Fruit fly (Drosophila melanogaster) whole organism, prepupa: ENCODE measurements around the gene CG15629.

ENCODE experiments used
- Blimp-1 ChIP-seq: fragments of 200-800 bp; sonication (Bioruptor generic); optimal IDR thresholded peaks from 3 replicates; lab custom pipeline; 2017; ENCODE audit warnings: missing biosample characterization, missing genetic modification characterization, mild to moderate bottlenecking, moderate library complexity, missing genetic modification reagents
- CG10631 ChIP-seq: fragments of 200-800 bp; sonication (Bioruptor generic); optimal IDR thresholded peaks from 2 replicates; lab custom pipeline; 2016; ENCODE audit warnings: missing biosample characterization, missing genetic modification characterization
- CG11294 ChIP-seq: fragments of 200-800 bp; sonication (Bioruptor generic); IDR thresholded peaks from 2 replicates; pipeline ENCODE4 v1.3.6; 2022; ENCODE audit warnings: missing biosample characterization, missing genetic modification characterization
- CG11762 ChIP-seq: fragments of 200-800 bp; sonication (Bioruptor generic); optimal IDR thresholded peaks from 3 replicates; lab custom pipeline; 2016; ENCODE audit warnings: missing biosample characterization, missing genetic modification characterization; ENCODE audit not compliant: insufficient read depth
- CG11902 ChIP-seq: fragments of 200-800 bp; sonication (Bioruptor generic); optimal IDR thresholded peaks from 3 replicates; lab custom pipeline; 2016; ENCODE audit warnings: missing biosample characterization, missing genetic modification characterization
- CG15336 ChIP-seq: fragments of 200-800 bp; sonication (Bioruptor generic); IDR thresholded peaks from 2 replicates; pipeline ENCODE4 v1.3.6; 2022; ENCODE audit warnings: missing biosample characterization, missing genetic modification characterization
- CG1621 ChIP-seq: fragments of 200-800 bp; sonication (Bioruptor generic); optimal IDR thresholded peaks from 3 replicates; lab custom pipeline; 2018; ENCODE audit warnings: missing biosample characterization, mild to moderate bottlenecking, missing genetic modification characterization
- CG34406 ChIP-seq: fragments of 200-800 bp; sonication (Bioruptor generic); optimal IDR thresholded peaks from 3 replicates; lab custom pipeline; 2016; ENCODE audit warnings: missing biosample characterization, missing genetic modification characterization
- CG6163 ChIP-seq: fragments of 200-800 bp; sonication (Bioruptor generic); IDR thresholded peaks from 3 replicates; pipeline ENCODE4 v1.3.6; 2022; ENCODE audit warnings: missing biosample characterization, missing genetic modification characterization
- CG6792 ChIP-seq: fragments of 200-800 bp; sonication (Bioruptor generic); optimal IDR thresholded peaks from 3 replicates; lab custom pipeline; 2016; ENCODE audit warnings: missing biosample characterization, missing genetic modification characterization
- CG6808 ChIP-seq: fragments of 200-800 bp; sonication (Bioruptor generic); optimal IDR thresholded peaks from 3 replicates; lab custom pipeline; 2017; ENCODE audit warnings: missing biosample characterization, missing genetic modification characterization, mild to moderate bottlenecking, moderate library complexity, missing genetic modification reagents
- CG7368 ChIP-seq: fragments of 200-800 bp; sonication (Bioruptor generic); optimal IDR thresholded peaks from 3 replicates; lab custom pipeline; 2016; ENCODE audit warnings: missing biosample characterization, missing genetic modification characterization
- CG8119 ChIP-seq: fragments of 200-800 bp; sonication (Bioruptor generic); IDR thresholded peaks from 3 replicates; pipeline ENCODE4 v1.3.6; 2022; ENCODE audit warnings: missing biosample characterization, missing genetic modification characterization
- CG8319 ChIP-seq: fragments of 200-800 bp; sonication (Bioruptor generic); optimal IDR thresholded peaks from 3 replicates; lab custom pipeline; 2016; ENCODE audit warnings: missing biosample characterization, missing genetic modification characterization
- CG8632 ChIP-seq: fragments of 200-800 bp; sonication (Bioruptor generic); optimal IDR thresholded peaks from 3 replicates; lab custom pipeline; 2016; ENCODE audit warnings: missing biosample characterization, missing genetic modification characterization
- CG9139 ChIP-seq: fragments of 200-800 bp; sonication (Bioruptor generic); optimal IDR thresholded peaks from 3 replicates; lab custom pipeline; 2017; ENCODE audit warnings: missing biosample characterization, mild to moderate bottlenecking, missing genetic modification characterization
- Eip75B ChIP-seq: fragments of 200-800 bp; sonication (Bioruptor generic); optimal IDR thresholded peaks from 3 replicates; lab custom pipeline; 2016; ENCODE audit warnings: missing biosample characterization, missing genetic modification characterization
- Eip78C ChIP-seq: fragments of 200-800 bp; sonication (Bioruptor generic); peaks from one replicate; lab custom pipeline; 2016; ENCODE audit warnings: missing biosample characterization, missing genetic modification characterization
- Eip93F ChIP-seq: fragments of 200-800 bp; sonication (Bioruptor generic); optimal IDR thresholded peaks from 2 replicates; lab custom pipeline; 2016; ENCODE audit warnings: missing biosample characterization, mild to moderate bottlenecking, missing genetic modification characterization
- Ets21C ChIP-seq: fragments of 200-800 bp; sonication (Bioruptor generic); optimal IDR thresholded peaks from 3 replicates; lab custom pipeline; 2016; ENCODE audit warnings: missing biosample characterization, missing genetic modification characterization
- Ets96B ChIP-seq: fragments of 200-800 bp; optimal IDR thresholded peaks from 2 replicates; lab custom pipeline; 2019; ENCODE audit warnings: missing biosample characterization, mild to moderate bottlenecking, missing genetic modification characterization, moderate library complexity
- Gug ChIP-seq: fragments of 200-800 bp; sonication (Bioruptor generic); IDR thresholded peaks from 2 replicates; pipeline ENCODE4 v1.3.6; 2022; ENCODE audit warnings: missing biosample characterization, missing genetic modification characterization
- Hr38 ChIP-seq: sonication (Bioruptor generic); optimal IDR thresholded peaks from 2 replicates; lab custom pipeline; 2016; ENCODE audit warnings: missing biosample characterization, missing genetic modification characterization
- Hr39 ChIP-seq: fragments of 200-800 bp; sonication (Bioruptor generic); optimal IDR thresholded peaks from 2 replicates; lab custom pipeline; 2016; ENCODE audit warnings: missing biosample characterization, missing genetic modification characterization
- Hr4 ChIP-seq: fragments of 200-800 bp; sonication (Bioruptor generic); optimal IDR thresholded peaks from 3 replicates; lab custom pipeline; 2016; ENCODE audit warnings: missing biosample characterization, missing genetic modification characterization
- Lpt ChIP-seq: fragments of 200-800 bp; sonication (Bioruptor generic); optimal IDR thresholded peaks from 3 replicates; lab custom pipeline; 2016; ENCODE audit warnings: missing biosample characterization, missing genetic modification characterization
- OdsH ChIP-seq: fragments of 200-800 bp; sonication (Bioruptor generic); optimal IDR thresholded peaks from 3 replicates; lab custom pipeline; 2016; ENCODE audit warnings: missing biosample characterization, missing genetic modification characterization
- Smox ChIP-seq: fragments of 200-800 bp; sonication (Bioruptor generic); optimal IDR thresholded peaks from 3 replicates; lab custom pipeline; 2016; ENCODE audit warnings: missing biosample characterization, missing genetic modification characterization
- Sox102F ChIP-seq: fragments of 200-800 bp; sonication (Bioruptor generic); optimal IDR thresholded peaks from 2 replicates; lab custom pipeline; 2016; ENCODE audit warnings: missing biosample characterization, mild to moderate bottlenecking, missing genetic modification characterization
- Sox14 ChIP-seq: fragments of 200-800 bp; sonication (Bioruptor generic); optimal IDR thresholded peaks from 3 replicates; lab custom pipeline; 2016; ENCODE audit warnings: missing biosample characterization, missing genetic modification characterization
- Sox15 ChIP-seq: fragments of 200-800 bp; sonication (Bioruptor generic); optimal IDR thresholded peaks from 3 replicates; lab custom pipeline; 2016; ENCODE audit warnings: missing biosample characterization, missing genetic modification characterization
- achi ChIP-seq: fragments of 200-800 bp; sonication (Bioruptor generic); optimal IDR thresholded peaks from 3 replicates; lab custom pipeline; 2016; ENCODE audit warnings: missing biosample characterization, missing genetic modification characterization
- acj6 ChIP-seq: fragments of 200-800 bp; sonication (Bioruptor generic); optimal IDR thresholded peaks from 3 replicates; lab custom pipeline; 2016; ENCODE audit warnings: missing biosample characterization, missing genetic modification characterization
- cyc ChIP-seq: fragments of 200-800 bp; sonication (Bioruptor generic); optimal IDR thresholded peaks from 3 replicates; lab custom pipeline; 2016; ENCODE audit warnings: missing biosample characterization, missing genetic modification characterization
- dac ChIP-seq: fragments of 200-800 bp; sonication (Bioruptor generic); optimal IDR thresholded peaks from 2 replicates; lab custom pipeline; 2017; ENCODE audit warnings: missing biosample characterization, mild to moderate bottlenecking, missing genetic modification characterization
- dsx ChIP-seq: fragments of 200-800 bp; optimal IDR thresholded peaks from 3 replicates; lab custom pipeline; 2019; ENCODE audit warnings: missing biosample characterization, mild to moderate bottlenecking, missing genetic modification characterization, moderate library complexity; ENCODE audit not compliant: poor library complexity, severe bottlenecking
- eg ChIP-seq: fragments of 200-800 bp; sonication (Bioruptor generic); IDR thresholded peaks from 3 replicates; pipeline ENCODE4 v1.3.6; 2022; ENCODE audit warnings: missing biosample characterization, missing genetic modification characterization
- fd59A ChIP-seq: fragments of 200-800 bp; sonication (Bioruptor generic); optimal IDR thresholded peaks from 2 replicates; lab custom pipeline; 2017; ENCODE audit warnings: missing biosample characterization, mild to moderate bottlenecking, missing genetic modification characterization, missing genetic modification reagents
- fd85E ChIP-seq: fragments of 200-800 bp; sonication (Bioruptor generic); optimal IDR thresholded peaks from 3 replicates; lab custom pipeline; 2016; ENCODE audit warnings: missing biosample characterization, missing genetic modification characterization
- fkh ChIP-seq: fragments of 200-800 bp; sonication (Bioruptor generic); optimal IDR thresholded peaks from 3 replicates; lab custom pipeline; 2017; ENCODE audit warnings: missing biosample characterization, mild to moderate bottlenecking, missing genetic modification characterization, moderate library complexity
- lz ChIP-seq: fragments of 200-800 bp; sonication (Bioruptor generic); optimal IDR thresholded peaks from 3 replicates; lab custom pipeline; 2016; ENCODE audit warnings: missing biosample characterization, missing genetic modification characterization
- net ChIP-seq: fragments of 200-800 bp; sonication (Bioruptor generic); optimal IDR thresholded peaks from 3 replicates; lab custom pipeline; 2016; ENCODE audit warnings: missing biosample characterization, missing genetic modification characterization
- pdm3 ChIP-seq: fragments of 200-800 bp; sonication (Bioruptor generic); optimal IDR thresholded peaks from 3 replicates; lab custom pipeline; 2016; ENCODE audit warnings: missing biosample characterization, missing genetic modification characterization
- salr ChIP-seq, 2 experiments: fragments of 200-800 bp; sonication (Bioruptor generic); optimal IDR thresholded peaks; 3 replicates each; lab custom pipeline; 2016 to 2018; ENCODE audit warnings: missing biosample characterization in 2 of 2, missing genetic modification characterization in 2 of 2, mild to moderate bottlenecking in 1 of 2
- spab ChIP-seq: fragments of 200-800 bp; sonication (Bioruptor generic); optimal IDR thresholded peaks from 2 replicates; lab custom pipeline; 2017; ENCODE audit warnings: missing biosample characterization, mild to moderate bottlenecking, missing genetic modification characterization, missing genetic modification reagents
- ss ChIP-seq, 2 experiments: fragments of 200-800 bp; sonication (Bioruptor generic); optimal IDR thresholded peaks; 2 replicates in 1 of 2; 3 replicates in 1 of 2; lab custom pipeline; 2017 to 2018; ENCODE audit warnings: mild to moderate bottlenecking in 2 of 2, missing biosample characterization in 2 of 2, missing genetic modification characterization in 2 of 2, moderate library complexity in 1 of 2
- svp ChIP-seq: fragments of 200-800 bp; sonication (Bioruptor generic); peaks from one replicate; lab custom pipeline; 2016; ENCODE audit warnings: missing biosample characterization, missing genetic modification characterization
- vri ChIP-seq: fragments of 200-800 bp; sonication (Bioruptor generic); optimal IDR thresholded peaks from 3 replicates; lab custom pipeline; 2016; ENCODE audit warnings: missing biosample characterization, mild to moderate bottlenecking, missing genetic modification characterization

Gene CG15629

DNA sequence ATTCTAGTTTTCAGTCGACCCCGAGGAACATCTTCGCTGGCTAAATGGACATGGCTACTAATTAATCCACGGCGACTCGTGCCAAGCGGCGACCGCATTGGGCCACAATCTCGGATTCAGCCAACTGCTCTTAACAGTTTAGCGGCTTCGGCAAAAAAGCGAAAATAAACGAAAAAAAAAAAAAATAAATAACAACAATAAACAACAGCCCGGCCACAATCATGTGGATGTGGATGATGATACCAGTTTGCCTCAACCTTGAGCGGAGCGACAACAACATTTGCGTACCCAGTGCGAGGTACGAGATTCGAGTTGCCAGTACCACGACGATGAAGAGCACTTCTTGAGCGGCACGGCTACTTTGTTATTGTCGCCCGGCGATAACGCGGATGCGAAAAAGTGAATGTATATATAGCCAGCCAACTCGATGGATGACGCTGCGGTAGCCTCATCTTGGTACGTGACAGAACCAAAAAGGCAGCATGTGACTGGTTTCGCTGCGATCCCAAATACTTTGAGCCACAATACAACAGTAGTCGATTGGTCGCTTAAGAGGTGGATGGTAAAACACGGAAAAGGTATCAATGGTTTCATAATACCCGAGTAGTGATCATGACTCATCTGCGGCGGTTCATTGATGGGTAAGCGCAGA lies 4.7 kb upstream of the CG15629 start (continued):
- TF ChIP-seq dsx (GFP tag; lab: Kevin White, UChicago): peak; percentile 78
- TF ChIP-seq CG34406 (GFP tag; lab: Kevin White, UChicago): no peak
- TF ChIP-seq pdm3: no peak
- no peak for TF ChIP-seq Smox (GFP tag; lab: Kevin White, UChicago)
- peak; percentile 20 for TF ChIP-seq net (GFP tag; lab: Kevin White, UChicago)
- TF ChIP-seq CG8119 (GFP tag; lab: Robert Waterston, UW): no peak
- TF ChIP-seq CG6163 (GFP tag; lab: Robert Waterston, UW): peak; percentile 49
- no peak for TF ChIP-seq svp (GFP tag; lab: Kevin White, UChicago)
- no peak for TF ChIP-seq CG15336 (GFP tag; lab: Robert Waterston, UW)
- no peak for TF ChIP-seq vri (GFP tag; lab: Kevin White, UChicago)
- TF ChIP-seq Eip78C (GFP tag; lab: Kevin White, UChicago): peak; percentile 55
- no peak for TF ChIP-seq Hr39 (GFP tag; lab: Kevin White, UChicago)
- no peak for TF ChIP-seq Lpt (GFP tag; lab: Kevin White, UChicago)
- no peak for TF ChIP-seq spab (GFP tag; lab: Kevin White, UChicago)
- no peak for TF ChIP-seq Sox15 (GFP tag; lab: Kevin White, UChicago)
- no peak for TF ChIP-seq acj6 (GFP tag; lab: Kevin White, UChicago)
- no peak for TF ChIP-seq lz
- peak; percentile 66 for TF ChIP-seq Blimp-1 (GFP tag; lab: Kevin White, UChicago)
- peak; percentile 10 for TF ChIP-seq CG1621
- no peak for TF ChIP-seq OdsH
- no peak; the same call in 2 of the 3 replicates for TF ChIP-seq eg (GFP tag; lab: Robert Waterston, UW)

DNA sequence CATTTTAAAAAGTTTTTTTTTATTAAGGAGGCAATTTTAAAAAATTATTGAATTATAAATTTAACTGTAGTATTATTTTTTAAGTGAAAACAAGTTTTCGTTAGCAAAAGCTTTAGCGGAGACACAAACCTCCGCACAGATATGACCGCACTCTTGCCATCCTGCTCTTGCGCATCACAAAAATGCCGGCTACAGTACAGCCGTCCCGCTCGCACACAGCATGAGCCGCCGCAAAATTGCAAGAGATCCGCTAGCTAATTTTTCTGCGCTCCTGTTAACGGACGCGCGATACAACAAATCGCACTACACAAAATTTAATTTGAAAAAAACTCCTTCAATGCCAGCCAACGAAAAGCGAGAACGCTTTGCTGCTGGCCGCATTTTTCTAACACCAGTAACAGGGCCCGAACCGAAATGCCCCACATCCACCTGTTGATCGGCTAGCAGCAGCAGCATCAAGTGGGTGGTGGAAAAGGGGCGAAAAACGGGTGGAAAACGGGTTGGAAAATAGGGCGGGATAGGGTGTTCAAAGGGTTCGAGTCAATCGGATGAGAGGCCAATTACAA lies 2.7 kb upstream of the CG15629 start:
- TF ChIP-seq Ets96B (tag; lab: Kevin White, UChicago) (peak; percentile 10), CG9139 (GFP tag; lab: Kevin White, UChicago) (no peak), fd85E (GFP tag; lab: Kevin White, UChicago) (no peak), dsx (GFP tag; lab: Kevin White, UChicago) (peak; percentile 53), Lpt (GFP tag; lab: Kevin White, UChicago) (peak; percentile 49), CG11294 (GFP tag; lab: Robert Waterston, UW) (no peak), Sox15 (GFP tag; lab: Kevin White, UChicago) (no peak), Smox (GFP tag; lab: Kevin White, UChicago) (peak; percentile 29), Sox102F (peak; percentile 25), CG8319 (no peak), Hr39 (GFP tag; lab: Kevin White, UChicago) (no peak), CG11902 (GFP tag; lab: Kevin White, UChicago) (no peak), Eip93F (GFP tag; lab: Kevin White, UChicago) (no peak), fd59A (GFP tag; lab: Kevin White, UChicago) (no peak), CG7368 (GFP tag; lab: Kevin White, UChicago) (peak; percentile 26), Eip78C (GFP tag; lab: Kevin White, UChicago) (peak; percentile 77), dac (GFP tag; lab: Kevin White, UChicago) (no peak), CG34406 (GFP tag; lab: Kevin White, UChicago) (no peak), Hr4 (no peak), CG6808 (GFP tag; lab: Kevin White, UChicago) (no peak), CG11762 (no peak), cyc (GFP tag; lab: Kevin White, UChicago) (no peak), achi (no peak), salr (GFP tag; optimal IDR thresholded peaks at IDR 0.05; lab: Kevin White, UChicago) (no peak), Gug (GFP tag; lab: Robert Waterston, UW) (no peak), ss (GFP tag; optimal IDR thresholded peaks at IDR 0.05; lab: Kevin White, UChicago) (no peak), CG8632 (GFP tag; lab: Kevin White, UChicago) (no peak), Eip75B (GFP tag; lab: Kevin White, UChicago) (no peak), CG6792 (GFP tag; lab: Kevin White, UChicago) (peak; percentile 40), spab (GFP tag; lab: Kevin White, UChicago) (no peak), Ets21C (no peak), Sox14 (GFP tag; lab: Kevin White, UChicago) (peak; percentile 28), fkh (GFP tag; lab: Kevin White, UChicago) (no peak), Hr38 (no peak), CG10631 (GFP tag; lab: Kevin White, UChicago) (no peak), pdm3 (peak; percentile 10), CG6163 (GFP tag; lab: Robert Waterston, UW) (peak; percentile 21; the same call in 1 of the 3 replicates), svp (GFP tag; lab: Kevin White, UChicago) (peak; percentile 67)
